Worm (Caenorhabditis elegans) whole organism, L3 larva: Measurements from ENCODE around the gene rpt-2.

Source experiments
- fos-1 ChIP-seq: fragments of 150-350 bp; optimal IDR thresholded peaks from 2 replicates; lab custom pipeline; 2014; ENCODE audit warnings: missing biosample characterization, missing genetic modification characterization
- nhr-11 ChIP-seq: fragments of 150-350 bp; optimal IDR thresholded peaks from 2 replicates; lab custom pipeline; 2014; ENCODE audit warnings: missing biosample characterization, missing genetic modification characterization
- nhr-237 ChIP-seq: fragments of 150-350 bp; optimal IDR thresholded peaks from 2 replicates; lab custom pipeline; 2014; ENCODE audit warnings: missing biosample characterization, missing genetic modification characterization
- snpc-4 ChIP-seq: fragments of 150-350 bp; optimal IDR thresholded peaks from 2 replicates; lab custom pipeline; 2014; ENCODE audit warnings: missing biosample characterization, missing genetic modification characterization
- ztf-11 ChIP-seq: fragments of 150-350 bp; optimal IDR thresholded peaks from 2 replicates; lab custom pipeline; 2014; ENCODE audit warnings: missing biosample characterization, missing genetic modification characterization

DNA sequence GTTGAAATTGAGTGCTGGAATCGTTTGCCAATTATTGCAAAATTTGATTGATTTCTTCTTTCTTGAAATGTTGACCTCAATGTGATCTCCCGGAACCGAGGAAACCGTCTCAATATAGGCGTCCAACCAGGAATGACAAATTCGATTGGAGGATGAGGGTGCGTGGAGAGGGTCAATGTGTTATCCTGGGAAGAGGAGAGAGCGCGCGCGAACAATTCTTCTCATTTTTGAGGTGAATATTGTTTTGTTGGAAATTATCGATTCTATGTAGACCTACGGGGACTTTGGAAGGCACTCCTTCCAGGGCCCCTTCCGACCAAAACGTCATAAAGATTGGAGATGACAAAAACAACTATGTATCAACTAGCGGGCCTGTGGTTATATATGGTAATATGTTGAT is 19.1 kb upstream of the rpt-2 start:
- TF ChIP-seq ztf-11 (tag; lab: Kevin White, UChicago) (no peak), fos-1 (tag; lab: Kevin White, UChicago) (no peak), nhr-237 (tag; lab: Kevin White, UChicago) (no peak), snpc-4 (tag; lab: Kevin White, UChicago) (no peak), nhr-11 (no peak)
